Fruit fly (Drosophila melanogaster): ENCODE results near the gene Ggt-1.

DNA sequence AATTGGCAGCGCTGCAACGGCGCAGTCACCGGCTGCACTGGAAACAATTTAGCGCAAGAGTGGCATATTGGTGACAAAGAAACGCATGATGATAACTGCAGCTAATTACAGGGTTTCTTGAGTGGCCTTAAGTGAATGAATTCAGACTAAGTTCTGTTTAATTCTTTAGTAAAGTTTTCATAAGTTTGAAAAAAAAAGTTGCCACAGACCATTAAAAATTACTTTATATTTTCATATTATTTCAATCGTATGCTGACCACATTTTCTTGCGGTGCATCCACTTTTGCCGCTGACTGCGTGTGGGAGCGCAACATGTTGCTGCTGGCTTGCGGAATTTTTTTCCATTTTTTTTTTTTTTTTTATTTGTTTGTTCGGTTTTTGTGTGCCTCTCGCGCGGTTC is 40.1 kb upstream of the Ggt-1 start:
- TF ChIP-seq CTCF (optimal IDR thresholded peaks at IDR 0.05) = no peak
- TF ChIP-seq CG8478 (optimal IDR thresholded peaks at IDR 0.05) = no peak
